Fruit fly (Drosophila melanogaster): Measurements from ENCODE around the gene Svip.

The Svip gene

DNA sequence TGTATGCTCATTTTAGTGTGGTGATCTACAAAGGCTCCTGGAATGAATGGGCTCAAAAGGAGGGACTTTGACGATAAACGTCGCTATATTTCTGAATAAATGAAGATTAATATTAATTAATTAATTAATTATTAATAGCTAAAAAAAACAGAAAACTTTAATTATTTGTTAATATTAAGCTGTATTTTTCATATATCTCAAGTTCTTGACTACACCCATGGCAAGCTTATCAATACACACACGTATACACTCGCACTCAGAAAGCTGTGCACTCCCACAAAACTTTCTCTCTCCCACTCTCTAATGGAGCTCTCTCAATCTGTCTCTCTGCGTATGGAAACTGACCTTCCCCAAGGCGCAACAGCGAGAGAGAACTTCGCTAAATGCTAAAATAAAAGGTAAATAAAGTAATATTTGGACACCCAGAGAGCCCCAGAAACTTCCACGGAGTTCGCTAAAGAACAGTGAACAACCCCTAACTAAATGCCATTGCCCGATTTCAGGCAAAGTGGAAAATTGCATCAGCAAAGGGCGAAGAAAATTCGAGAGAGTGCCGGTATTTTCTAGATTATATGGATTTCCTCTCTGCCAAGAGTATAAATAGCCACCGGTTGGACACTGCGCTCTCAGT, 14.7 kb downstream of the Svip start (continued):
- no peak for TF ChIP-seq CG9797 (GFP tag; optimal IDR thresholded peaks at IDR 0.05)
- TF ChIP-seq CG2875 (GFP tag; optimal IDR thresholded peaks at IDR 0.05): peak; percentile 64
- TF ChIP-seq da (GFP tag; optimal IDR thresholded peaks at IDR 0.05): no peak
- TF ChIP-seq CG3838 (GFP tag; optimal IDR thresholded peaks at IDR 0.05): no peak
- TF ChIP-seq CG1233 (GFP tag; optimal IDR thresholded peaks at IDR 0.05): peak; percentile 42
- no peak for TF ChIP-seq CG30431 (GFP tag; optimal IDR thresholded peaks at IDR 0.05)
- TF ChIP-seq vvl (GFP tag; IDR thresholded peaks at IDR 0.05): peak; percentile 94
- no peak for TF ChIP-seq Dp (GFP tag; optimal IDR thresholded peaks at IDR 0.05)
- TF ChIP-seq Myb (GFP tag; optimal IDR thresholded peaks at IDR 0.05): no peak
- TF ChIP-seq CG9215 (GFP tag; IDR thresholded peaks at IDR 0.05): peak; percentile 38
- TF ChIP-seq Jarid2 (GFP tag; optimal IDR thresholded peaks at IDR 0.05): peak; percentile 9
- peak; percentile 81 for TF ChIP-seq Fer1 (GFP tag; optimal IDR thresholded peaks at IDR 0.05)
- TF ChIP-seq Hr39 (optimal IDR thresholded peaks at IDR 0.05): no peak
- TF ChIP-seq Lim3 (GFP tag; IDR thresholded peaks at IDR 0.05): no peak
- peak; percentile 59 for TF ChIP-seq tap (tag; optimal IDR thresholded peaks at IDR 0.05)
- peak; percentile 54 for TF ChIP-seq unc-4 (GFP tag; IDR thresholded peaks at IDR 0.05; ENCODE audit: partially characterized antibody)
- TF ChIP-seq Bteb2 (GFP tag; optimal IDR thresholded peaks at IDR 0.05): no peak
- TF ChIP-seq CG16863 (GFP tag; optimal IDR thresholded peaks at IDR 0.05): peak; percentile 13
- peak; percentile 94 to 96 for TF ChIP-seq Trl (optimal IDR thresholded peaks at IDR 0.05)
- peak; percentile 32 for TF ChIP-seq Trl (GFP tag; optimal IDR thresholded peaks at IDR 0.05)
- TF ChIP-seq CG2129 (GFP tag; IDR thresholded peaks at IDR 0.05; ENCODE audit: partially characterized antibody): peak; percentile 23; the same call in 1 of the 2 replicates
- no peak for TF ChIP-seq CG4617 (GFP tag; optimal IDR thresholded peaks at IDR 0.05; ENCODE audit: borderline replicate concordance)
- no peak for TF ChIP-seq CG12104 (GFP tag; optimal IDR thresholded peaks at IDR 0.05)
- no peak for TF ChIP-seq crol (GFP tag; IDR thresholded peaks at IDR 0.05)
- no peak for TF ChIP-seq CG8944 (GFP tag; optimal IDR thresholded peaks at IDR 0.05)
- 0 out of 3 replicates have a peak, but pooled peaks have one; percentile 66 for TF ChIP-seq CG11456 (GFP tag; IDR thresholded peaks at IDR 0.05)
- no peak for TF ChIP-seq Deaf1 (tag; optimal IDR thresholded peaks at IDR 0.05)
- TF ChIP-seq ind (GFP tag; optimal IDR thresholded peaks at IDR 0.05): peak; percentile 71
- TF ChIP-seq E2f1 (GFP tag; IDR thresholded peaks at IDR 0.05): peak; percentile 73
- TF ChIP-seq seq (GFP tag; IDR thresholded peaks at IDR 0.05): peak; percentile 54
- peak; percentile 18 for TF ChIP-seq CG34376 (GFP tag; optimal IDR thresholded peaks at IDR 0.05)
- peak; percentile 28; the same call in 1 of the 3 replicates for TF ChIP-seq zen2 (GFP tag; IDR thresholded peaks at IDR 0.05; ENCODE audit: partially characterized antibody)
- no peak for TF ChIP-seq CG11085 (GFP tag; IDR thresholded peaks at IDR 0.05)
- TF ChIP-seq mam (GFP tag; optimal IDR thresholded peaks at IDR 0.05): no peak
- no peak for TF ChIP-seq inv (GFP tag; IDR thresholded peaks at IDR 0.05; ENCODE audit: partially characterized antibody)
- TF ChIP-seq h (optimal IDR thresholded peaks at IDR 0.05): no peak
- TF ChIP-seq CG10274 (GFP tag; optimal IDR thresholded peaks at IDR 0.05): no peak
- no peak for TF ChIP-seq ato (GFP tag; IDR thresholded peaks at IDR 0.05; ENCODE audit: partially characterized antibody)
- peak; percentile 69 for TF ChIP-seq danr (GFP tag; IDR thresholded peaks at IDR 0.05)
- TF ChIP-seq CG13296 (GFP tag; optimal IDR thresholded peaks at IDR 0.05): peak; percentile 79
- TF ChIP-seq CG9727 (GFP tag; optimal IDR thresholded peaks at IDR 0.05): peak; percentile 66
- TF ChIP-seq HHEX (GFP tag; optimal IDR thresholded peaks at IDR 0.05): peak; percentile 77
- TF ChIP-seq CG8388 (GFP tag; optimal IDR thresholded peaks at IDR 0.05): peak; percentile 67
- TF ChIP-seq eve (GFP tag; optimal IDR thresholded peaks at IDR 0.05): no peak
- no peak for TF ChIP-seq schlank (tag; optimal IDR thresholded peaks at IDR 0.05)
- TF ChIP-seq Antp (GFP tag; optimal IDR thresholded peaks at IDR 0.05): no peak
- TF ChIP-seq CG17359 (tag; optimal IDR thresholded peaks at IDR 0.05): peak; percentile 82
- TF ChIP-seq CG18262 (tag; optimal IDR thresholded peaks at IDR 0.05): peak; percentile 65
- peak; percentile 40; the same call in 1 of the 2 replicates for TF ChIP-seq CG31224 (GFP tag; IDR thresholded peaks at IDR 0.05)
- TF ChIP-seq maf-S (GFP tag; optimal IDR thresholded peaks at IDR 0.05): no peak
- TF ChIP-seq HLHmδ (GFP tag; optimal IDR thresholded peaks at IDR 0.05): no peak
